Worm (Caenorhabditis elegans) whole organism, early embryonic: ENCODE measurements around the gene fbxa-150.

Experiments used
- ama-1 ChIP-seq: fragments of 150-350 bp; optimal IDR thresholded peaks from 2 replicates; lab custom pipeline; 2014
- ets-7 ChIP-seq: sonication (generic microtip); optimal IDR thresholded peaks from 2 replicates; lab custom pipeline; 2016; ENCODE audit warnings: missing genotype, missing genetic modification characterization, missing compliant biosample characterization
- hnd-1 ChIP-seq: sonication (generic microtip); optimal IDR thresholded peaks from 2 replicates; lab custom pipeline; 2016; ENCODE audit warnings: missing genetic modification characterization, missing compliant biosample characterization

DNA sequence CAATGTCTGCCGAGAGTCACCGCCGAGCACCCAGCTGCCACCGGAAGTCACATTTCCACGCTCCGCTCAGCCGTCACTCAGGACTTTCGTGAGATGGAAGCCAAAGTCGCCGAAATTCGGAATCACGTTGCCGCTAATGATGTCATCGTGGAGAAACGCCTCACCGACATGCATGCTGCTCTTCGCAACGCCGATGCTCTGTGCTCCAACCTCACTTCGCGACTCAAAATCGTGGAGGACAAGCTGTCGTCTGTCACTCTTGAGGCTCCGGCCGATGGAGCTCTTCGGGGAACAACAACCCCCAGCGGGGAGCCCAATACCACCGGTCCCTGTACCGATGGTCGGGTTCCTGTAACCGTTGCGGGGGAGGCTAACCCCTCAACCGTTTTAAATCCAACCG lies 15.9 kb upstream of the fbxa-150 start:
- TF ChIP-seq hnd-1 (tag; lab: Kevin White, UChicago) (no peak), ets-7 (tag; lab: Kevin White, UChicago) (no peak), ama-1 (lab: Kevin White, UChicago) (no peak)
